Fruit fly (Drosophila melanogaster) whole organism, embryonic: ENCODE data around the gene CG7564.

ENCODE experiments used
- Adf1 ChIP-seq: fragments of 200-800 bp; sonication (Bioruptor generic); IDR thresholded peaks from 2 replicates; pipeline ENCODE4 v1.3.6; 2022; ENCODE audit warnings: missing biosample characterization, missing genetic modification characterization
- Bgb ChIP-seq: fragments of 200-800 bp; sonication (Bioruptor generic); IDR thresholded peaks from 2 replicates; pipeline ENCODE4 v1.3.6; 2022; ENCODE audit warnings: missing biosample characterization, missing genetic modification characterization; ENCODE audit not compliant: partially characterized antibody
- CG10147 ChIP-seq: fragments of 200-800 bp; sonication (Bioruptor generic); optimal IDR thresholded peaks from 2 replicates; lab custom pipeline; 2019; ENCODE audit warnings: missing biosample characterization, mild to moderate bottlenecking, missing genetic modification characterization, moderate library complexity
- CG10959 ChIP-seq: fragments of 200-800 bp; sonication (Bioruptor generic); IDR thresholded peaks from 2 replicates; pipeline ENCODE4 v1.3.6; 2022; ENCODE audit warnings: missing biosample characterization, missing genetic modification characterization
- CG10979 ChIP-seq: fragments of 200-800 bp; sonication (Bioruptor generic); optimal IDR thresholded peaks from 2 replicates; lab custom pipeline; 2018; ENCODE audit warnings: missing biosample characterization, mild to moderate bottlenecking, missing genetic modification characterization, moderate library complexity
- CG12104 ChIP-seq: fragments of 200-800 bp; sonication (Bioruptor generic); optimal IDR thresholded peaks from 3 replicates; lab custom pipeline; 2016; ENCODE audit warnings: missing biosample characterization, missing genetic modification characterization
- CG12219 ChIP-seq: fragments of 200-800 bp; sonication (Bioruptor generic); optimal IDR thresholded peaks from 3 replicates; lab custom pipeline; 2018; ENCODE audit warnings: missing biosample characterization, mild to moderate bottlenecking, missing genetic modification characterization
- CG15601 ChIP-seq: fragments of 200-800 bp; sonication (Bioruptor generic); optimal IDR thresholded peaks from 3 replicates; lab custom pipeline; 2019; ENCODE audit warnings: missing biosample characterization, mild to moderate bottlenecking, missing genetic modification characterization, moderate library complexity
- CG1647 ChIP-seq: fragments of 200-800 bp; sonication (Bioruptor generic); optimal IDR thresholded peaks from 3 replicates; lab custom pipeline; 2016; ENCODE audit warnings: missing biosample characterization, missing genetic modification characterization
- CG16815 ChIP-seq: fragments of 200-800 bp; sonication (Bioruptor generic); optimal IDR thresholded peaks from 3 replicates; lab custom pipeline; 2017; ENCODE audit warnings: missing biosample characterization, mild to moderate bottlenecking, missing genetic modification characterization
- CG17385 ChIP-seq: fragments of 200-800 bp; sonication (Bioruptor generic); optimal IDR thresholded peaks from 3 replicates; lab custom pipeline; 2018; ENCODE audit warnings: missing biosample characterization, mild to moderate bottlenecking, missing genetic modification characterization
- CG17912 ChIP-seq: fragments of 200-800 bp; sonication (Bioruptor generic); optimal IDR thresholded peaks from 2 replicates; lab custom pipeline; 2018; ENCODE audit warnings: missing biosample characterization, mild to moderate bottlenecking, missing genetic modification characterization
- CG18599 ChIP-seq: fragments of 200-800 bp; sonication (Bioruptor generic); optimal IDR thresholded peaks from 3 replicates; lab custom pipeline; 2017; ENCODE audit warnings: missing biosample characterization, missing genetic modification characterization, mild to moderate bottlenecking, moderate library complexity, missing genetic modification reagents
- CG2678 ChIP-seq: fragments of 200-800 bp; sonication (Bioruptor generic); optimal IDR thresholded peaks from 3 replicates; lab custom pipeline; 2019; ENCODE audit warnings: missing biosample characterization, mild to moderate bottlenecking, missing genetic modification characterization, moderate library complexity
- CG32532 ChIP-seq: fragments of 200-800 bp; sonication (Bioruptor generic); IDR thresholded peaks from 2 replicates; pipeline ENCODE4 v1.3.6; 2022; ENCODE audit warnings: missing biosample characterization, missing genetic modification characterization
- CG3281 ChIP-seq: fragments of 200-800 bp; sonication (Bioruptor generic); optimal IDR thresholded peaks from 3 replicates; lab custom pipeline; 2017; ENCODE audit warnings: missing biosample characterization, mild to moderate bottlenecking, missing genetic modification characterization
- CG34224 ChIP-seq: fragments of 200-800 bp; sonication (Bioruptor generic); IDR thresholded peaks from 3 replicates; pipeline ENCODE4 v1.3.6; 2022; ENCODE audit warnings: missing biosample characterization, missing genetic modification characterization; ENCODE audit not compliant: partially characterized antibody
- CG34376 ChIP-seq: fragments of 200-800 bp; sonication (Bioruptor generic); optimal IDR thresholded peaks from 2 replicates; lab custom pipeline; 2018; ENCODE audit warnings: missing biosample characterization, mild to moderate bottlenecking, missing genetic modification characterization
- CG3838 ChIP-seq: fragments of 200-800 bp; sonication (Bioruptor generic); optimal IDR thresholded peaks from 3 replicates; lab custom pipeline; 2016; ENCODE audit warnings: missing biosample characterization, missing genetic modification characterization
- CG4617 ChIP-seq: fragments of 200-800 bp; sonication (Bioruptor generic); optimal IDR thresholded peaks from 3 replicates; lab custom pipeline; 2016; ENCODE audit warnings: missing biosample characterization, missing genetic modification characterization, borderline replicate concordance
- CG6689 ChIP-seq: fragments of 200-800 bp; sonication (Bioruptor generic); IDR thresholded peaks from 2 replicates; pipeline ENCODE4 v1.3.6; 2022; ENCODE audit warnings: missing biosample characterization, missing genetic modification characterization
- CG7839 ChIP-seq: fragments of 200-800 bp; sonication (Bioruptor generic); optimal IDR thresholded peaks from 3 replicates; lab custom pipeline; 2018; ENCODE audit warnings: missing biosample characterization, mild to moderate bottlenecking, missing genetic modification characterization, moderate library complexity
- CG7928 ChIP-seq: fragments of 200-800 bp; sonication (Bioruptor generic); optimal IDR thresholded peaks from 2 replicates; lab custom pipeline; 2017; ENCODE audit warnings: missing biosample characterization, mild to moderate bottlenecking, missing genetic modification characterization
- CkIIα-i1 ChIP-seq: fragments of 200-800 bp; sonication (Bioruptor generic); IDR thresholded peaks from 2 replicates; pipeline ENCODE4 v1.3.6; 2022; ENCODE audit warnings: missing biosample characterization, missing genetic modification characterization
- Dad ChIP-seq: fragments of 200-800 bp; sonication (Bioruptor generic); optimal IDR thresholded peaks from 3 replicates; lab custom pipeline; 2016; ENCODE audit warnings: missing biosample characterization, missing genetic modification characterization
- Doc2 ChIP-seq: fragments of 200-800 bp; sonication (Bioruptor generic); IDR thresholded peaks from 2 replicates; pipeline ENCODE4 v1.3.6; 2022; ENCODE audit warnings: missing biosample characterization, missing genetic modification characterization
- Fer3 ChIP-seq: fragments of 200-800 bp; sonication (Bioruptor generic); optimal IDR thresholded peaks from 2 replicates; lab custom pipeline; 2018; ENCODE audit warnings: missing biosample characterization, mild to moderate bottlenecking, missing genetic modification characterization, moderate library complexity
- H15 ChIP-seq: fragments of 200-800 bp; sonication (Bioruptor generic); IDR thresholded peaks from 3 replicates; pipeline ENCODE4 v1.3.6; 2022; ENCODE audit warnings: missing biosample characterization, missing genetic modification characterization
- HLHmδ ChIP-seq: fragments of 200-800 bp; sonication (Bioruptor generic); optimal IDR thresholded peaks from 2 replicates; lab custom pipeline; 2018; ENCODE audit warnings: missing biosample characterization, mild to moderate bottlenecking, missing genetic modification characterization, moderate library complexity
- Hr3 ChIP-seq: fragments of 200-800 bp; sonication (Bioruptor generic); optimal IDR thresholded peaks from 3 replicates; lab custom pipeline; 2016; ENCODE audit warnings: missing biosample characterization, missing genetic modification characterization
- Mad ChIP-seq: fragments of 200-800 bp; sonication (Bioruptor generic); optimal IDR thresholded peaks from 2 replicates; lab custom pipeline; 2016; ENCODE audit warnings: missing biosample characterization, missing genetic modification characterization
- Meics ChIP-seq: fragments of 200-800 bp; sonication (Bioruptor generic); optimal IDR thresholded peaks from 2 replicates; lab custom pipeline; 2017; ENCODE audit warnings: missing biosample characterization, mild to moderate bottlenecking, missing genetic modification characterization
- NC2β ChIP-seq: fragments of 200-800 bp; sonication (Bioruptor generic); optimal IDR thresholded peaks from 2 replicates; lab custom pipeline; 2016; ENCODE audit warnings: missing biosample characterization, missing genetic modification characterization
- cas ChIP-seq: fragments of 200-800 bp; sonication (Bioruptor generic); IDR thresholded peaks from 2 replicates; pipeline ENCODE4 v1.3.6; 2022; ENCODE audit warnings: missing biosample characterization, missing genetic modification characterization
- cato ChIP-seq: fragments of 200-800 bp; sonication (Bioruptor generic); optimal IDR thresholded peaks from 2 replicates; lab custom pipeline; 2016; ENCODE audit warnings: missing biosample characterization, missing genetic modification characterization, borderline replicate concordance
- disco-r ChIP-seq: fragments of 200-800 bp; sonication (Bioruptor generic); optimal IDR thresholded peaks from 2 replicates; lab custom pipeline; 2016; ENCODE audit warnings: missing biosample characterization, missing genetic modification characterization
- emc ChIP-seq: fragments of 200-800 bp; sonication (Bioruptor generic); optimal IDR thresholded peaks from 2 replicates; lab custom pipeline; 2016; ENCODE audit warnings: missing biosample characterization, missing genetic modification characterization
- insv ChIP-seq, 2 experiments: fragments of 200-800 bp; sonication (Bioruptor generic); optimal IDR thresholded peaks; 3 replicates each; lab custom pipeline; 2016 to 2018; ENCODE audit warnings: missing biosample characterization in 2 of 2, missing genetic modification characterization in 2 of 2
- jumu ChIP-seq: fragments of 200-800 bp; sonication (Bioruptor generic); optimal IDR thresholded peaks from 3 replicates; lab custom pipeline; 2016; ENCODE audit warnings: missing biosample characterization, missing genetic modification characterization
- lab ChIP-seq: fragments of 200-800 bp; sonication (Bioruptor generic); optimal IDR thresholded peaks from 3 replicates; lab custom pipeline; 2017; ENCODE audit warnings: missing biosample characterization, missing genetic modification characterization, mild to moderate bottlenecking, moderate library complexity, missing genetic modification reagents
- lov ChIP-seq, 2 experiments: fragments of 200-800 bp in 1 of 2; fragments of >200 bp in 1 of 2; sonication (Bioruptor generic) in 1 of 2; IDR thresholded peaks in 1 of 2; optimal IDR thresholded peaks in 1 of 2; 2 replicates in 1 of 2; 3 replicates in 1 of 2; pipeline versions ENCODE4 v1.3.6 to Lab custom; 2017 to 2022; ENCODE audit warnings: missing biosample characterization in 1 of 2, missing genetic modification characterization in 1 of 2
- nerfin-2 ChIP-seq: fragments of 200-800 bp; sonication (Bioruptor generic); IDR thresholded peaks from 2 replicates; pipeline ENCODE4 v1.3.6; 2022; ENCODE audit warnings: missing biosample characterization, missing genetic modification characterization; ENCODE audit not compliant: partially characterized antibody
- ranshi ChIP-seq: fragments of 200-800 bp; sonication (Bioruptor generic); IDR thresholded peaks from 2 replicates; pipeline ENCODE4 v1.3.6; 2022; ENCODE audit warnings: missing biosample characterization, missing genetic modification characterization
- sob ChIP-seq: fragments of 200-800 bp; sonication (Bioruptor generic); IDR thresholded peaks from 2 replicates; pipeline ENCODE4 v1.3.6; 2022; ENCODE audit warnings: missing biosample characterization, missing genetic modification characterization
- tgo ChIP-seq: fragments of 200-800 bp; sonication (Bioruptor generic); IDR thresholded peaks from 3 replicates; pipeline ENCODE4 v1.3.6; 2022; ENCODE audit warnings: missing biosample characterization, missing genetic modification characterization
- tll ChIP-seq, 2 experiments: fragments of 200-800 bp in 1 of 2; fragments of >200 bp in 1 of 2; sonication (Bioruptor generic) in 1 of 2; optimal IDR thresholded peaks; 2 replicates each; lab custom pipeline; 2017 to 2019; ENCODE audit warnings: missing biosample characterization in 2 of 2, missing genetic modification characterization in 2 of 2, mild to moderate bottlenecking in 1 of 2, moderate library complexity in 1 of 2
- trh ChIP-seq: fragments of 200-800 bp; sonication (Bioruptor generic); optimal IDR thresholded peaks from 2 replicates; lab custom pipeline; 2016; ENCODE audit warnings: missing biosample characterization, missing genetic modification characterization
- ttk ChIP-seq: fragments of 200-800 bp; sonication (Bioruptor generic); IDR thresholded peaks from 2 replicates; pipeline ENCODE4 v2.1.2; 2022; ENCODE audit warnings: missing biosample characterization, missing genetic modification characterization
- wdn ChIP-seq: fragments of 200-800 bp; sonication (Bioruptor generic); IDR thresholded peaks from 2 replicates; pipeline ENCODE4 v1.3.6; 2022; ENCODE audit warnings: missing biosample characterization, missing genetic modification characterization

CG7564 gene

DNA sequence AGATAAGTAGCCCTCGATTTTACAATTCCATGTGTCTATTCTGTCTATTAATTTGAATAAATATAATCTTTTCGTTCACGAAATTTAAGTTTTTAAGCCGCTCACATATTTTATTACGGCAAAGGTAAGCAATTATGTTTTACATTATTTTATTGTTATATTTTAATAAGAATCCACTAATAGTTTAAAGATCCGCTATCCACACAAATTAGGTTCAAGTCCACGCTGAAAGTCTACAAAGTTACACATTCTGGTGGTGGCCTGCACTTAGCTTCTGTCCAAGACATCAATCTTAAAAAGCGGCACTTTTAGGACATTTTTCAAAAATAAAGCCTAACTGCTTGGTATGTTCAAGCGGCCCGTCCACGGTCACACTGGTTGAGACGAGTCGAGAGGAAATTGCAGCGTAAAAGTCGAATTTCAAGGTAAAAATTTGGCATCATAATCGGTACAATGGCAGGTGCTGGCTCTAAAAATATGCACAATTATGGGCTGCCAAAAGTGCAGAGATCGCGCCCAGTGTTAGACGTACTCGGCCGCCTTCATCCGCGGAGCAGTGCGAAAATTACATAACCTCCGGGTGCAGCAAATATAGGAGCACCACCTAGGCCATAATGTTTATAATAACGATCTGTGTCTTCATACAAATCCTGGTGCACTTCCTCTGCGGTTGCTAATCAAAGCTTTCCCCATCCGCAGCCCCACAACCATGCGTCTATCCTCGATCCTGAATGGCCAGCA, 39.2 kb upstream of the CG7564 start, which contains the start of the genes UQCR-Q and CG46525 (continued):
- TF ChIP-seq Mad (peak; percentile 15), sob (GFP tag; lab: Robert Waterston, UW) (no peak), CG4617 (GFP tag; lab: Kevin White, UChicago) (peak; percentile 65), CG17385 (no peak), CG12104 (GFP tag; lab: Kevin White, UChicago) (no peak), CG2678 (no peak), insv (GFP tag; optimal IDR thresholded peaks at IDR 0.05; lab: Kevin White, UChicago) (peak in 1 of 2 experiments; percentile 52), Bgb (peak; percentile 51), Hr3 (GFP tag; lab: Kevin White, UChicago) (no peak), H15 (no peak), cas (no peak), CG1647 (GFP tag; lab: Kevin White, UChicago) (no peak), Meics (GFP tag; lab: Kevin White, UChicago) (no peak), CG3281 (GFP tag; lab: Kevin White, UChicago) (no peak), CG16815 (no peak), CG34376 (GFP tag; lab: Kevin White, UChicago) (no peak), CkIIα-i1 (GFP tag; lab: Robert Waterston, UW) (no peak), HLHmδ (GFP tag; lab: Kevin White, UChicago) (no peak), CG6689 (GFP tag; lab: Robert Waterston, UW) (no peak), trh (no peak), CG17912 (GFP tag; lab: Kevin White, UChicago) (peak; percentile 70), Doc2 (GFP tag; lab: Robert Waterston, UW) (no peak), CG15601 (tag; lab: Kevin White, UChicago) (peak; percentile 58), tgo (GFP tag; lab: Robert Waterston, UW) (no peak), CG3838 (no peak), Adf1 (GFP tag; lab: Robert Waterston, UW) (no peak), wdn (GFP tag; lab: Robert Waterston, UW) (no peak), CG10147 (GFP tag; lab: Kevin White, UChicago) (no peak), lab (no peak), jumu (GFP tag; lab: Kevin White, UChicago) (no peak), CG34224 (no peak), ranshi (GFP tag; lab: Robert Waterston, UW) (no peak), tll (GFP tag; optimal IDR thresholded peaks at IDR 0.05; lab: Kevin White, UChicago) (peak in 1 of 2 experiments; percentile 15), CG18599 (GFP tag; lab: Kevin White, UChicago) (no peak), ttk (GFP tag; lab: Robert Waterston, UW) (no peak), CG7928 (GFP tag; lab: Kevin White, UChicago) (no peak), emc (no peak), Fer3 (tag; lab: Kevin White, UChicago) (no peak), cato (GFP tag; lab: Kevin White, UChicago) (no peak), CG12219 (GFP tag; lab: Kevin White, UChicago) (no peak), NC2β (GFP tag; lab: Kevin White, UChicago) (no peak), CG7839 (tag; lab: Kevin White, UChicago) (no peak), CG32532 (GFP tag; lab: Robert Waterston, UW) (no peak; the same call in 1 of the 2 replicates), CG10959 (GFP tag; lab: Robert Waterston, UW) (no peak), CG10979 (no peak), Dad (GFP tag; lab: Kevin White, UChicago) (no peak), nerfin-2 (GFP tag; lab: Robert Waterston, UW) (no peak), disco-r (GFP tag; lab: Kevin White, UChicago) (no peak), lov (optimal IDR thresholded peaks at IDR 0.05; lab: Kevin White, UChicago) (no peak), lov (GFP tag; IDR thresholded peaks at IDR 0.05; lab: Robert Waterston, UW) (no peak)
